Fruit fly (Drosophila melanogaster) whole organism, wandering third instar larva: ENCODE data around the gene MtnA.

Source experiments
- Dfd ChIP-seq: fragments of >200 bp; optimal IDR thresholded peaks from 2 replicates; lab custom pipeline; 2017; ENCODE audit warnings: missing biosample characterization, missing genetic modification characterization
- GATAd ChIP-seq: sonication (Bioruptor generic); optimal IDR thresholded peaks from 2 replicates; lab custom pipeline; 2016; ENCODE audit warnings: missing biosample characterization, missing genetic modification characterization
- Myc ChIP-seq: fragments of >200 bp; optimal IDR thresholded peaks from 2 replicates; lab custom pipeline; 2017
- fru ChIP-seq: fragments of 200-800 bp; sonication (Bioruptor generic); optimal IDR thresholded peaks from 3 replicates; lab custom pipeline; 2016; ENCODE audit warnings: missing biosample characterization, mild to moderate bottlenecking, missing genetic modification characterization
- psq ChIP-seq: fragments of 200-800 bp; sonication (Bioruptor generic); optimal IDR thresholded peaks from 3 replicates; lab custom pipeline; 2017; ENCODE audit warnings: missing biosample characterization, mild to moderate bottlenecking, missing genetic modification characterization, moderate library complexity

- no peak for TF ChIP-seq Myc (lab: Kevin White, UChicago)
- TF ChIP-seq fru (GFP tag; lab: Kevin White, UChicago) = no peak
- TF ChIP-seq Dfd (GFP tag; lab: Kevin White, UChicago) = no peak
- TF ChIP-seq GATAd (GFP tag; lab: Kevin White, UChicago) = no peak
- TF ChIP-seq psq (GFP tag; lab: Kevin White, UChicago) = no peak
Observed at dm6 chr3R:9793018-9793417, 8.8 kb upstream of the MtnA start, which contains the start of gene CG8516.
